Worm (Caenorhabditis elegans) whole organism, early embryonic: Measurements from ENCODE around the gene AH9.4.

ENCODE experiments used
- B0310.2 ChIP-seq: sonication (generic microtip); optimal IDR thresholded peaks from 2 replicates; lab custom pipeline; 2016; ENCODE audit warnings: mild to moderate bottlenecking, missing genetic modification characterization, missing compliant biosample characterization
- F13C5.2 ChIP-seq: sonication (generic microtip); optimal IDR thresholded peaks from 2 replicates; lab custom pipeline; 2017; ENCODE audit warnings: mild to moderate bottlenecking, missing genetic modification characterization, inconsistent platforms, missing compliant biosample characterization
- aly-1 ChIP-seq: sonication (generic microtip); optimal IDR thresholded peaks from 2 replicates; lab custom pipeline; 2016; ENCODE audit warnings: missing genetic modification characterization, missing compliant biosample characterization
- ama-1 ChIP-seq: fragments of 150-350 bp; optimal IDR thresholded peaks from 2 replicates; lab custom pipeline; 2014
- ceh-13 ChIP-seq: fragments of 200-800 bp; sonication (Bioruptor generic); optimal IDR thresholded peaks from 2 replicates; lab custom pipeline; 2018; ENCODE audit warnings: mild to moderate bottlenecking, missing genetic modification characterization, missing compliant biosample characterization
- ceh-36 ChIP-seq: sonication (generic microtip); optimal IDR thresholded peaks from 2 replicates; lab custom pipeline; 2016; ENCODE audit warnings: missing genetic modification characterization, inconsistent platforms, missing compliant biosample characterization
- ets-7 ChIP-seq: sonication (generic microtip); optimal IDR thresholded peaks from 2 replicates; lab custom pipeline; 2016; ENCODE audit warnings: missing genotype, missing genetic modification characterization, missing compliant biosample characterization
- flt-1 ChIP-seq: fragments of 200-800 bp; sonication (Bioruptor generic); IDR thresholded peaks from 2 replicates; pipeline ENCODE4 v1.3.6; 2022; ENCODE audit warnings: missing genetic modification characterization, missing compliant biosample characterization
- hmbx-1 ChIP-seq: sonication (generic microtip); optimal IDR thresholded peaks from 2 replicates; lab custom pipeline; 2016; ENCODE audit warnings: mild to moderate bottlenecking, missing genetic modification characterization, missing compliant biosample characterization
- hmg-4 ChIP-seq: fragments of 200-800 bp; sonication (Bioruptor generic); optimal IDR thresholded peaks from 2 replicates; lab custom pipeline; 2018; ENCODE audit warnings: mild to moderate bottlenecking, missing genetic modification characterization, missing compliant biosample characterization
- hnd-1 ChIP-seq: sonication (generic microtip); optimal IDR thresholded peaks from 2 replicates; lab custom pipeline; 2016; ENCODE audit warnings: missing genetic modification characterization, missing compliant biosample characterization
- pes-1 ChIP-seq: fragments of 200-800 bp; sonication (Bioruptor generic); IDR thresholded peaks from 2 replicates; pipeline ENCODE4 v1.3.6; 2022; ENCODE audit warnings: missing genetic modification reagents, missing genetic modification characterization, missing compliant biosample characterization
- scrt-1 ChIP-seq: fragments of 200-800 bp; sonication (Bioruptor generic); IDR thresholded peaks from 2 replicates; pipeline ENCODE4 v1.3.6; 2022; ENCODE audit warnings: missing genetic modification characterization, missing compliant biosample characterization
- sea-1 ChIP-seq: fragments of 200-800 bp; sonication (Bioruptor generic); conservative IDR thresholded peaks from 2 replicates; pipeline ENCODE4 v1.3.6; 2022; ENCODE audit warnings: missing genetic modification characterization, missing compliant biosample characterization
- tbx-11 ChIP-seq: fragments of 200-800 bp; sonication (Bioruptor generic); IDR thresholded peaks from 2 replicates; pipeline ENCODE4 v1.3.6; 2022; ENCODE audit warnings: missing genetic modification characterization, missing compliant biosample characterization
- tbx-37 ChIP-seq: fragments of 200-800 bp; sonication (Bioruptor generic); conservative IDR thresholded peaks from 2 replicates; pipeline ENCODE4 v1.3.6; 2022; ENCODE audit warnings: missing genetic modification reagents, missing genetic modification characterization, missing compliant biosample characterization
- tra-4 ChIP-seq: sonication (generic microtip); optimal IDR thresholded peaks from 2 replicates; lab custom pipeline; 2017; ENCODE audit warnings: missing genetic modification characterization, missing compliant biosample characterization

The AH9.4 gene

DNA sequence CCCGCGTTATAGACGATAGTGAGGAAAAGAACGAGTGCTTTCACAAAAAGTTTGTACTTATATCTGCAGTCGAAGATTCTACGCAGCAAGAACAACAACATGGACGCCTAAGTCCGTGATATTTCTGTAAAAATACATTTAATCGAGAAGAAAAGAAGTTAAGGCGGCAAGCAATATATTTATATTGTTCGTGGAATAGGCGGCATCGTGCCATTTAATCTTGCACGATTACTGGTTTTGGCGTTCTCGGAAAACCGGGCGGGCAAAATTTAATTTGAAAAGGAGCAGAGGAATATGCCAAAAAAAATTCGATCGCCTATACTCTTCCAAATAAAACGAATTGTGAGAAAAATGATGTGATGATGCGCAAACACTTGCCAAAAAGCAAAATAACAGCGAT, 27.2 kb downstream of the AH9.4 start, which contains the start of gene AH9.1:
AH9.1 (minus strand) TSS at position 101 of the 400 bp plus-strand sequence.
- no peak for TF ChIP-seq tbx-11 (GFP tag; lab: Robert Waterston, UW)
- TF ChIP-seq ama-1, result no peak
- no peak for TF ChIP-seq aly-1 (tag; lab: Kevin White, UChicago)
- no peak for TF ChIP-seq B0310.2 (tag; lab: Kevin White, UChicago)
- TF ChIP-seq sea-1, result no peak
- TF ChIP-seq hmbx-1 (tag; lab: Kevin White, UChicago), result no peak
- TF ChIP-seq hnd-1 (tag; lab: Kevin White, UChicago), result no peak
- no peak for TF ChIP-seq tbx-37 (GFP tag; lab: Robert Waterston, UW)

ce11 chrX:2242568-2243185, 31.5 kb downstream of the AH9.4 start, which contains the start of gene rpl-11.2:
rpl-11.2 (minus strand) TSS chrX:2242618.
- TF ChIP-seq scrt-1 (GFP tag; lab: Robert Waterston, UW) (no peak), sea-1 (0 out of 2 replicates have a peak, but pooled peaks have one; percentile 23), aly-1 (tag; lab: Kevin White, UChicago) (no peak), F13C5.2 (peak; percentile 81), tbx-37 (GFP tag; lab: Robert Waterston, UW) (peak; percentile 52; the same call in 1 of the 2 replicates), tbx-11 (GFP tag; lab: Robert Waterston, UW) (no peak), ceh-36 (no peak), ets-7 (tag; lab: Kevin White, UChicago) (no peak), ama-1 (no peak), hmbx-1 (tag; lab: Kevin White, UChicago) (peak; percentile 7), tra-4 (tag; lab: Kevin White, UChicago) (no peak), ceh-13 (GFP tag; lab: Kevin White, UChicago) (no peak), hnd-1 (tag; lab: Kevin White, UChicago) (no peak), hmg-4 (GFP tag; lab: Kevin White, UChicago) (peak; percentile 79), flt-1 (GFP tag; lab: Robert Waterston, UW) (peak; percentile 57; the same call in 1 of the 2 replicates), pes-1 (GFP tag; lab: Robert Waterston, UW) (no peak; the same call in 1 of the 2 replicates), B0310.2 (tag; lab: Kevin White, UChicago) (no peak)

- TF ChIP-seq scrt-1 (GFP tag; lab: Robert Waterston, UW), result no peak
- TF ChIP-seq tbx-11 (GFP tag; lab: Robert Waterston, UW), result no peak
- no peak for TF ChIP-seq F13C5.2
- no peak for TF ChIP-seq ceh-36
- no peak for TF ChIP-seq aly-1 (tag; lab: Kevin White, UChicago)
- no peak for TF ChIP-seq ceh-13 (GFP tag; lab: Kevin White, UChicago)
- TF ChIP-seq tra-4 (tag; lab: Kevin White, UChicago), result no peak
- TF ChIP-seq sea-1, result no peak
- TF ChIP-seq hnd-1 (tag; lab: Kevin White, UChicago), result no peak
- no peak for TF ChIP-seq ama-1
- no peak for TF ChIP-seq hmbx-1 (tag; lab: Kevin White, UChicago)
Observed at ce11 chrX:2241147-2241798, 32.9 kb downstream of the AH9.4 start.

DNA sequence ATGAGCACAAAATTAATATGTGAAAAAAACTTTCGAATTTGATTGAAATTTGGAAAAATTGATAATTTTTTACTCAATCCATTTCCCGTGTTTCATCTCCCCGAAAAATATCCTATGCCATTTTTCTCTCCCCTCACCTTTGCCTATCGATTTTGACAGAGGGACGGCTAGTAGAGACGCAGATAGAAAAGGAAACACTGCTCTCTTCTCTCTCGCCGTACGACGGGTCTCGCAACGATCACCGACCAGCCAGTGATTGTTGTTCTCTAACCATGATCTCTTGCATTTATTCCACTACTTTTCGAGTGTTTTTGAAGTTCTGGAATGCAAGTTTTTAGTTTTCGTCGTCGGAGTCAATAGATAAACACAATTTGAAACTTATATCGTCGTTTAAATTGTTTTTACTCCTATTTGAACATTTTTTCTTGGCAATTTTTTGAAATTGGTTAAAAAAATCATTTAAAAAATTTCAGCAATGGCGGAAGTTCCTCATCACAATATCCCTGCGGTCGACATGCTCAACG, 36.6 kb downstream of the AH9.4 start, which contains the start of gene vha-15:
vha-15 (plus strand) TSS at position 474 of the 524 bp plus-strand sequence.
- TF ChIP-seq aly-1 (tag; lab: Kevin White, UChicago), result no peak
- no peak for TF ChIP-seq sea-1
- peak; percentile 51 for TF ChIP-seq F13C5.2

DNA sequence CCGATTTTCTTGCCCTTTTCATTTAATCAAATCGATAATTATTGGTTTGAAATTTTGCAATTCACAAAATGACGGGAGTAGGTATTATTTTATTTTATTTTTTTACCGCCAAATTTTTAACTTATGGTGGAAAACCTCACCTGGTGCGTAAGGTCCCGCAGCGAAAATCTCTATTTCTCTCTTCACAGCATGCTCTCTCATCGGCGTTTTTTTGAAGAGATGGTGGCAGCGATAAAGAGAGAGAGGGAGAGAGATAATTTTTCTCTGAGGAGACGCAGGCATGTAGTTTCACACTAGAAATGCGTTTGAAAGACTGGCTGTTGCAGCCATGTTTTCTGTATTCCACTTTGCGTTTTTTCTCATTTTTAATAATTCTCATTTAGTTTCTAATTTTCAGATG, 40.2 kb downstream of the AH9.4 start, which contains the start of gene T14F9.2:
T14F9.2 (plus strand) TSS at position 396 of the 400 bp plus-strand sequence.
- TF ChIP-seq hnd-1 (tag; lab: Kevin White, UChicago), result no peak
- TF ChIP-seq tra-4 (tag; lab: Kevin White, UChicago), result no peak
- no peak for TF ChIP-seq F13C5.2
- TF ChIP-seq scrt-1 (GFP tag; lab: Robert Waterston, UW), result no peak
- TF ChIP-seq aly-1 (tag; lab: Kevin White, UChicago), result no peak
- TF ChIP-seq hmbx-1 (tag; lab: Kevin White, UChicago), result no peak
- TF ChIP-seq hmg-4 (GFP tag; lab: Kevin White, UChicago), result no peak
- no peak for TF ChIP-seq tbx-37 (GFP tag; lab: Robert Waterston, UW)
- no peak for TF ChIP-seq ama-1
- TF ChIP-seq ceh-13 (GFP tag; lab: Kevin White, UChicago), result no peak
- TF ChIP-seq tbx-11 (GFP tag; lab: Robert Waterston, UW), result no peak
- no peak for TF ChIP-seq flt-1 (GFP tag; lab: Robert Waterston, UW)
- no peak for TF ChIP-seq ceh-36
- TF ChIP-seq B0310.2 (tag; lab: Kevin White, UChicago), result no peak
- no peak for TF ChIP-seq ets-7 (tag; lab: Kevin White, UChicago)
- TF ChIP-seq sea-1, result no peak
- no peak for TF ChIP-seq pes-1 (GFP tag; lab: Robert Waterston, UW)

- TF ChIP-seq tra-4 (tag; lab: Kevin White, UChicago), result no peak
- TF ChIP-seq hmg-4 (GFP tag; lab: Kevin White, UChicago), result no peak
- no peak for TF ChIP-seq ceh-13 (GFP tag; lab: Kevin White, UChicago)
- TF ChIP-seq tbx-37 (GFP tag; lab: Robert Waterston, UW), result no peak
- TF ChIP-seq tbx-11 (GFP tag; lab: Robert Waterston, UW), result no peak
- TF ChIP-seq B0310.2 (tag; lab: Kevin White, UChicago), result no peak
- no peak for TF ChIP-seq hmbx-1 (tag; lab: Kevin White, UChicago)
- no peak for TF ChIP-seq aly-1 (tag; lab: Kevin White, UChicago)
- no peak for TF ChIP-seq flt-1 (GFP tag; lab: Robert Waterston, UW)
Observed at ce11 chrX:2231346-2231745, 42.8 kb downstream of the AH9.4 start.
